Worm (Caenorhabditis elegans) whole organism, L4/young adult: ENCODE results near the gene srh-282.

Source experiments
- W03F9.2 ChIP-seq: fragments of 150-350 bp; optimal IDR thresholded peaks from 2 replicates; lab custom pipeline; 2014; ENCODE audit warnings: missing biosample characterization, missing genetic modification characterization
- dao-5 ChIP-seq: sonication (generic microtip); optimal IDR thresholded peaks from 2 replicates; lab custom pipeline; 2016; ENCODE audit warnings: missing genotype, missing genetic modification characterization, moderate library complexity, missing compliant biosample characterization
- him-1 ChIP-seq: sonication (generic microtip); optimal IDR thresholded peaks from 2 replicates; lab custom pipeline; 2016; ENCODE audit warnings: missing genotype, missing genetic modification reagents, missing genetic modification characterization, missing compliant biosample characterization

DNA sequence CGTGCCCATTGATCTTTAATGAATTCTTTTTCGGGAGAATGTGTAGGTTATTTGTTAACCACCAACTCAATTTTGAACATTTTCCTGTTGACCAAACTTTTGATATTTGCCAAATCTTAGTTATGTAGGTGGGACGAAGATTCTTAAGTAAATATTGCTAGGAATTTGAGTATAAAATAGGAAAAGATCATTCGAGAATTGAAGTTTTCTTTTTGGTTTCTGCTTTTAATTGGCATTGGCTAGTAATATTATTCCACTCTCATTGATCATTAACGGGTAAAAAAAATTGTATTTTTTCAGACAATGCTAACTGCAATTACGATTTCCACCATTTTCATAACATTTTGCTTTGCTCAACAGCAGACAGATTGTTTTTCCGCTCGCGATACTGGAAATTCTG is 7.1 kb downstream of the srh-282 start, which contains the start of gene T21D12.12:
- TF ChIP-seq him-1 (tag; lab: Kevin White, UChicago) (no peak), W03F9.2 (tag; lab: Kevin White, UChicago) (no peak), dao-5 (tag; lab: Kevin White, UChicago) (no peak)
